Worm (Caenorhabditis elegans) whole organism, mixed stage, embryonic: ENCODE data around the gene M153.3.

Experiments
- M03D4.4 ChIP-seq: sonication (generic microtip); optimal IDR thresholded peaks from 2 replicates; lab custom pipeline; 2017; ENCODE audit warnings: mild to moderate bottlenecking, missing genetic modification characterization, missing compliant biosample characterization
- bed-3 ChIP-seq: fragments of 200-800 bp; sonication (Bioruptor generic); optimal IDR thresholded peaks from 3 replicates; lab custom pipeline; 2018; ENCODE audit warnings: mild to moderate bottlenecking, missing genetic modification characterization, moderate library complexity, missing compliant biosample characterization
- blmp-1 ChIP-seq: fragments of 150-350 bp; optimal IDR thresholded peaks from 2 replicates; lab custom pipeline; 2014; ENCODE audit warnings: missing biosample characterization, missing genetic modification characterization
- ceh-43 ChIP-seq: fragments of 200-800 bp; sonication (Bioruptor generic); optimal IDR thresholded peaks from 2 replicates; lab custom pipeline; 2018; ENCODE audit warnings: mild to moderate bottlenecking, missing genetic modification characterization, moderate library complexity, missing compliant biosample characterization
- ceh-83 ChIP-seq: fragments of 200-800 bp; sonication (Bioruptor generic); optimal IDR thresholded peaks from 2 replicates; lab custom pipeline; 2018; ENCODE audit warnings: mild to moderate bottlenecking, missing genetic modification characterization, missing compliant biosample characterization
- ces-1 ChIP-seq: fragments of 150-350 bp; optimal IDR thresholded peaks from 2 replicates; lab custom pipeline; 2014; ENCODE audit warnings: missing biosample characterization, missing genetic modification reagents, missing genetic modification characterization
- drap-1 ChIP-seq: fragments of 200-800 bp; sonication (Bioruptor generic); optimal IDR thresholded peaks from 3 replicates; lab custom pipeline; 2018; ENCODE audit warnings: mild to moderate bottlenecking, missing genetic modification characterization, missing compliant biosample characterization
- elt-1 ChIP-seq: sonication (generic microtip); optimal IDR thresholded peaks from 2 replicates; lab custom pipeline; 2017; ENCODE audit warnings: missing genetic modification characterization, mild to moderate bottlenecking, missing compliant biosample characterization, antibody characterized with exemption, moderate library complexity, borderline replicate concordance; ENCODE audit not compliant: insufficient read depth
- elt-3 ChIP-seq: fragments of 150-350 bp; optimal IDR thresholded peaks from 2 replicates; lab custom pipeline; 2014; ENCODE audit warnings: missing biosample characterization, missing genetic modification characterization
- flh-1 ChIP-seq: fragments of 200-800 bp; sonication (Bioruptor generic); optimal IDR thresholded peaks from 2 replicates; lab custom pipeline; 2018; ENCODE audit warnings: mild to moderate bottlenecking, missing genetic modification characterization, moderate library complexity, missing compliant biosample characterization
- ham-2 ChIP-seq: fragments of 200-800 bp; sonication (Bioruptor generic); optimal IDR thresholded peaks from 2 replicates; lab custom pipeline; 2018; ENCODE audit warnings: mild to moderate bottlenecking, missing genetic modification characterization, missing compliant biosample characterization
- hlh-1 ChIP-seq: fragments of 150-350 bp; optimal IDR thresholded peaks from 2 replicates; lab custom pipeline; 2014; ENCODE audit warnings: missing biosample characterization, missing genetic modification reagents, missing genetic modification characterization
- lin-13 ChIP-seq: fragments of 150-350 bp; optimal IDR thresholded peaks from 2 replicates; lab custom pipeline; 2014; ENCODE audit warnings: missing biosample characterization, missing genetic modification characterization
- lin-32 ChIP-seq: fragments of 200-800 bp; sonication (Bioruptor generic); optimal IDR thresholded peaks from 2 replicates; lab custom pipeline; 2018; ENCODE audit warnings: mild to moderate bottlenecking, missing genetic modification characterization, missing compliant biosample characterization
- lsy-2 ChIP-seq: fragments of 150-350 bp; optimal IDR thresholded peaks from 2 replicates; lab custom pipeline; 2014; ENCODE audit warnings: missing biosample characterization, missing genetic modification characterization
- mab-5 ChIP-seq: fragments of 150-350 bp; optimal IDR thresholded peaks from 2 replicates; lab custom pipeline; 2014; ENCODE audit warnings: missing biosample characterization, missing genetic modification characterization
- mep-1 ChIP-seq: fragments of 150-350 bp; optimal IDR thresholded peaks from 2 replicates; lab custom pipeline; 2017; ENCODE audit warnings: missing biosample characterization, missing genetic modification reagents, missing genetic modification characterization, inconsistent platforms
- mls-2 ChIP-seq: sonication (generic microtip); optimal IDR thresholded peaks from 2 replicates; lab custom pipeline; 2016; ENCODE audit warnings: mild to moderate bottlenecking, missing genetic modification characterization, moderate library complexity, missing compliant biosample characterization
- nhr-12 ChIP-seq: fragments of 150-350 bp; optimal IDR thresholded peaks from 2 replicates; lab custom pipeline; 2014; ENCODE audit warnings: missing biosample characterization, missing genetic modification characterization
- nhr-2 ChIP-seq: fragments of 150-350 bp; optimal IDR thresholded peaks from 2 replicates; lab custom pipeline; 2014; ENCODE audit warnings: missing biosample characterization, missing genetic modification characterization
- nhr-237 ChIP-seq: fragments of 150-350 bp; optimal IDR thresholded peaks from 2 replicates; lab custom pipeline; 2014; ENCODE audit warnings: missing biosample characterization, missing genetic modification characterization
- snpc-4 ChIP-seq: fragments of 150-350 bp; optimal IDR thresholded peaks from 2 replicates; lab custom pipeline; 2014; ENCODE audit warnings: missing biosample characterization, missing genetic modification characterization
- sptf-1 ChIP-seq: sonication (generic microtip); optimal IDR thresholded peaks from 2 replicates; lab custom pipeline; 2017; ENCODE audit warnings: mild to moderate bottlenecking, missing genetic modification characterization, moderate library complexity, missing compliant biosample characterization
- tbx-8 ChIP-seq: fragments of 200-800 bp; sonication (Bioruptor generic); optimal IDR thresholded peaks from 2 replicates; lab custom pipeline; 2018; ENCODE audit warnings: mild to moderate bottlenecking, missing genetic modification characterization, moderate library complexity, missing compliant biosample characterization
- unc-120 ChIP-seq: sonication (generic microtip); optimal IDR thresholded peaks from 2 replicates; lab custom pipeline; 2017; ENCODE audit warnings: missing genetic modification characterization, missing compliant biosample characterization; ENCODE audit not compliant: poor library complexity, severe bottlenecking
- unc-39 ChIP-seq: fragments of 150-350 bp; optimal IDR thresholded peaks from 2 replicates; lab custom pipeline; 2014; ENCODE audit warnings: missing biosample characterization, missing genetic modification characterization
- unc-62 ChIP-seq: fragments of 150-350 bp; optimal IDR thresholded peaks from 2 replicates; lab custom pipeline; 2014; ENCODE audit warnings: missing biosample characterization, missing genetic modification reagents, missing genetic modification characterization
- zip-8 ChIP-seq: fragments of 150-350 bp; optimal IDR thresholded peaks from 2 replicates; lab custom pipeline; 2014; ENCODE audit warnings: missing biosample characterization, missing genetic modification characterization
- ztf-11 ChIP-seq: fragments of 150-350 bp; optimal IDR thresholded peaks from 2 replicates; lab custom pipeline; 2014; ENCODE audit warnings: missing biosample characterization, missing genetic modification characterization

The M153.3 gene

DNA sequence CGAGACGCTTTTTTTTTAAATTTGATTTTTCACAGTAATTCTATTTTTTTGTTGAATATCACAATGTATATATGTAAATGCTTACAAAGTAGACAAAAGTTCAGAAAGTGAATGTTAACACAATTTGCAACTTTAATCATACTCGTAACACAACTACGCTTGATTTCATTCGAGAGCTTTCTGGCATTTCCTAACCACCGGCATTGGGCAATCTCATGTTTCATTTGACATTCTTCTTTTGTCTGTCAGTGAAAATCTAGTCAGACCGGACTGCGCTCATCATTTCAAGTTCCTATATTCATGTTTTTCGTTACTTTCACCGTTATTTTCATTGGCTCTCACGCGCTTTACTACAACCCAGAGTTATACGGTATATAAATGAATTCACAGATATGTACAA, 31.5 kb upstream of the M153.3 start, which contains the start of gene lgc-14:
Gene lgc-14, plus strand, starts transcription at position 301 of the 400 bp plus-strand sequence.
- TF ChIP-seq M03D4.4 (tag; lab: Kevin White, UChicago) (no peak), ceh-43 (no peak)

DNA sequence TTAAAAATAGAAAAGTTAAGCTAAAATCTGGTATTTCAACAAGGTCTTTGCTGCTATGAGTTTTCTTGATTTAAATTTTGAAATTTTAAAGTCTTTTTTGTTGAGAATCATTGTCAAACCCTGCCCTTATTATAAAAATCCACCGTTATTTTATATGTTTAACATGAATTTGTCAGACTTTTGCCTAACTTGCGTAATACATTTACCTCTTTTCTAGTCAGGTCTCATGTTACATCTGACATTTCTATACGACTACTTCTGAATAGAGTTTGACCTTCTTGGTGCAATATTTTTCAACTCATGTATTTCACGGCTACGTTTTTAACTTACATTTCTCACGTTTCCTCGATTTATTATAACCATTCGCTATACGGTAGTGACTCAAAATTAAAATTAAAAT, 28.6 kb upstream of the M153.3 start, which contains the start of gene lgc-15:
Gene lgc-15, plus strand, starts transcription at position 301 of the 400 bp plus-strand sequence.
- TF ChIP-seq nhr-12 (tag; lab: Kevin White, UChicago) (no peak), unc-39 (tag; lab: Kevin White, UChicago) (no peak), unc-62 (GFP tag; lab: Kevin White, UChicago) (no peak), tbx-8 (GFP tag; lab: Kevin White, UChicago) (no peak), lsy-2 (tag; lab: Kevin White, UChicago) (no peak), mep-1 (tag; lab: Kevin White, UChicago) (no peak), elt-3 (tag; lab: Kevin White, UChicago) (no peak), nhr-2 (tag; lab: Kevin White, UChicago) (no peak), nhr-237 (tag; lab: Kevin White, UChicago) (no peak), drap-1 (GFP tag; lab: Kevin White, UChicago) (no peak), ham-2 (GFP tag; lab: Kevin White, UChicago) (no peak), ceh-43 (no peak), lin-32 (GFP tag; lab: Kevin White, UChicago) (no peak), blmp-1 (tag; lab: Kevin White, UChicago) (no peak), elt-1 (tag; lab: Kevin White, UChicago) (no peak), sptf-1 (tag; lab: Kevin White, UChicago) (no peak)

DNA sequence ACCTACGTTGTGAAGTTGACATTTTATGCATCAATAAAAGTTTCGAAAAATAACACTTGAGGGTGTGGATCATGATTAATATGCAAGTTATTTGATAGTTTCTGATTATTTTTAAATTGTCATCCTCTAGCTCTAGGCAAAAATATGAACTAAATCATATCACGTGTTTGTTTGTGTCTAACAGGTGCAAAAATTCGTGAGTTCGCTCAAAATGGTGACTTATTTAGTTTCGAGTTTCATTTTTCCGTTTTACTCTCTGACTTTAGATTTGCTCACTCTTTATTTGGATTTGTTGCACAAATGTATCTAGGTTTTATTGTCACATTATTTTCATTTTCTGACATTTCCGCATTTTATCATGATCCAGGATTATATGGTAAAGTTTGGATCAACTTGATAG, 24.3 kb upstream of the M153.3 start, which contains the start of gene lgc-16:
Gene lgc-16, plus strand, starts transcription at position 301 of the 400 bp plus-strand sequence.
- no peak for TF ChIP-seq snpc-4 (tag; lab: Kevin White, UChicago)
- TF ChIP-seq zip-8 (tag; lab: Kevin White, UChicago) = no peak
- no peak for TF ChIP-seq nhr-2 (tag; lab: Kevin White, UChicago)

DNA sequence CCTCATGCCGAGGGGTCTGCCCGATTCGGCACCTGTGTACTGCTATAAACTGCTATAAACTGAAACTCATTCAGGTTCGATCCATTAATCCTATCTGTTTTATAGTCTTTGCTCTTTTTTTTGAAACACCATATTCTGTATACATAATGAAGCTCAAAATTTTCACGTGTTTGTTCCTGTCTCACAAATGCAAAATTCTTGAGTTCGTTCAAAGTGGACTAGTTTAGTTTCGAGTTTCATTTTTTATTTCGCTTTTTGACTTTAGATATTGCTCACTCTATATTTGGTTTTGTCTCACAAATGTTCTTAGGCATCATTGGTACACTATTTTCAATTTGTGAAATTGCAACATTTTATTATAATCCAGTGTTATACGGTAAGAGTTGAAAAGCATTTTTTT, 21.4 kb upstream of the M153.3 start, which contains the start of gene lgc-17:
Gene lgc-17, plus strand, starts transcription at position 301 of the 400 bp plus-strand sequence.
- no peak for TF ChIP-seq lin-13 (tag; lab: Kevin White, UChicago)
- no peak for TF ChIP-seq nhr-12 (tag; lab: Kevin White, UChicago)
- no peak for TF ChIP-seq sptf-1 (tag; lab: Kevin White, UChicago)
- TF ChIP-seq mep-1 (tag; lab: Kevin White, UChicago) = no peak
- TF ChIP-seq nhr-2 (tag; lab: Kevin White, UChicago) = no peak
- no peak for TF ChIP-seq tbx-8 (GFP tag; lab: Kevin White, UChicago)

DNA sequence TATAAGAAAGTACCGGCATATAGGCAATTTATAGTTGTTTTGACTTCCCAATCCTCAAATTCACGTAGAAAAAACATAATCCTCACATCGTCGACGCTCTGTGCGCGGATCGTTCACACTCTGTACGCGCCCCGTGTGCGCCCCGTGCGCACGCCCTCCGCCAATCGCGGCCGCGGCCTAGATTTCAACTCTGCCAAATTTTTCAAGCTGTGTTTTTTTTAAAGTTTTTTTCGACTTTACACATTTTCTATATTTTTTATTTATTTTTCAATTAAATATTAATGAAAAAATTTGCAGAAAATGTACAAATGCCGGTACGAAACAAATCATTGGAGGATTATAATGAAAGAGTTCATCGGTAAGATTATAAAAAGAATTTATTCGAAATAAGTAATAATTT, 19.5 kb upstream of the M153.3 start, which contains the start of gene T01H10.11:
Gene T01H10.11, plus strand, starts transcription at position 301 of the 400 bp plus-strand sequence.
- TF ChIP-seq nhr-12 (tag; lab: Kevin White, UChicago) (no peak), bed-3 (GFP tag; lab: Kevin White, UChicago) (no peak), lin-13 (tag; lab: Kevin White, UChicago) (no peak), hlh-1 (tag; lab: Kevin White, UChicago) (no peak), ham-2 (GFP tag; lab: Kevin White, UChicago) (no peak), ceh-83 (GFP tag; lab: Kevin White, UChicago) (no peak), lin-32 (GFP tag; lab: Kevin White, UChicago) (no peak), zip-8 (tag; lab: Kevin White, UChicago) (no peak), mab-5 (tag; lab: Kevin White, UChicago) (no peak), nhr-2 (tag; lab: Kevin White, UChicago) (no peak)

DNA sequence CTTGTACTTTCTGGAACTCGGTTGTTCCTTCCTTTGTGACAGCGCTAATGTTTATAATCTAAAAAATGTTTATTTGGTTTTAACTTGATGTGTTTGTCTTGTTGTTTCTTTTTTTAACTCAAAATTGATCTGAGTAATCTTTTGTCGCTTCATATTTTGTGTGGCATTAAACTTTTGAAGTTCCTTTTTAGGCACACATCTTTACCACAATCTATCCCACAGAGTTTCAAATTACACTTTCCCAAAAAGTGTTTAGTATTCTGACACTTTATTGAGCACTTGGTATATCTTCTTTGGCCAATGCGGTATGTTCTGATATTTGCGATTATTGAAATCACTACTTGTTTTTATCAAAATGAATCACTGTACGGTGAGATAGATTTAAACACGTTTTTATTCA, 17.4 kb upstream of the M153.3 start, which contains the start of gene lgc-18:
Gene lgc-18, plus strand, starts transcription at position 301 of the 400 bp plus-strand sequence.
- no peak for TF ChIP-seq ham-2 (GFP tag; lab: Kevin White, UChicago)
- TF ChIP-seq nhr-2 (tag; lab: Kevin White, UChicago) = no peak
- no peak for TF ChIP-seq bed-3 (GFP tag; lab: Kevin White, UChicago)
- no peak for TF ChIP-seq ces-1 (GFP tag; lab: Kevin White, UChicago)
- no peak for TF ChIP-seq unc-62 (GFP tag; lab: Kevin White, UChicago)
- no peak for TF ChIP-seq blmp-1 (tag; lab: Kevin White, UChicago)
- no peak for TF ChIP-seq mab-5 (tag; lab: Kevin White, UChicago)
- no peak for TF ChIP-seq flh-1 (GFP tag; lab: Kevin White, UChicago)
- no peak for TF ChIP-seq ztf-11 (tag; lab: Kevin White, UChicago)
- no peak for TF ChIP-seq lin-13 (tag; lab: Kevin White, UChicago)
- TF ChIP-seq lin-32 (GFP tag; lab: Kevin White, UChicago) = no peak
- no peak for TF ChIP-seq hlh-1 (tag; lab: Kevin White, UChicago)
- no peak for TF ChIP-seq M03D4.4 (tag; lab: Kevin White, UChicago)
- TF ChIP-seq unc-120 = no peak
- TF ChIP-seq nhr-237 (tag; lab: Kevin White, UChicago) = no peak
- TF ChIP-seq mls-2 (tag; lab: Kevin White, UChicago) = no peak
- TF ChIP-seq unc-39 (tag; lab: Kevin White, UChicago) = no peak
